Fruit fly (Drosophila melanogaster): Measurements from ENCODE around the gene CG3618.
A peak's percentile ranks its signal among the peaks of the same experiment; 100 is the strongest.

Gene CG3618

DNA sequence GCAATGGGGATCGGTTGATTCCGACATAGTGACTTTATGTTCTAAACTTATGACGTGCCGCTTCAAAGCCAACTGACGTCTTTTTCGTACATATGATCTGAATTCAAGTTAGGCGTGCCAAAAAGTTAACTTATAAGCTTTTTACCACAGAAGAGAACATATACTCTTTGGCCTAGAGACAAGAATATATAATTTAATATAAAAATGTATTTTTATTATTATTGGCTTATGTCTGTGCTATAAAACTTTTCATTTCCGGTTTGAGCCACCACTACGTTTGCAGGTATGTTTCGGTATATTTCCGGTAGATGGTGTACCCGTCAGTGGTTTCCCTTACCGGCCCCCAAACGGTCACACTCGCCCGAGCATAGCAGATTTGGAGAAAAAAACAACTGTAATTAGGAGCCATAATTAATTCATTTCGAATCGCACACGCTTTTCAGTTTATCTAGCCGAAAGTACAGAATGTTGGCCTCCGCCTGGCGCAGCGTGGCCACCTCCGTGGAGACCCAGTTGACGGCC, 17.5 kb downstream of the CG3618 start, which contains the start of the genes CG3698 and tzn (continued):
- TF ChIP-seq fd64A (GFP tag; optimal IDR thresholded peaks at IDR 0.05), result peak; percentile 85
- TF ChIP-seq D (optimal IDR thresholded peaks at IDR 0.05), result peak; percentile 16
- peak; percentile 94 for TF ChIP-seq D (GFP tag; optimal IDR thresholded peaks at IDR 0.05)
- TF ChIP-seq tgo (GFP tag; IDR thresholded peaks at IDR 0.05), result peak; percentile 92
- TF ChIP-seq CG18011 (GFP tag; optimal IDR thresholded peaks at IDR 0.05), result peak; percentile 81
- TF ChIP-seq Myb (GFP tag; optimal IDR thresholded peaks at IDR 0.05), result peak; percentile 78
- TF ChIP-seq HLHmδ (GFP tag; optimal IDR thresholded peaks at IDR 0.05), result peak; percentile 92
- TF ChIP-seq vnd (GFP tag; IDR thresholded peaks at IDR 0.05; ENCODE audit: partially characterized antibody), result no peak
- peak; percentile 86 for TF ChIP-seq Max (GFP tag; optimal IDR thresholded peaks at IDR 0.05)
- peak; percentile 88 for TF ChIP-seq Dad (GFP tag; optimal IDR thresholded peaks at IDR 0.05)
- TF ChIP-seq CG6254 (GFP tag; optimal IDR thresholded peaks at IDR 0.05), result no peak
- peak; percentile 82 for TF ChIP-seq CG8765 (GFP tag; IDR thresholded peaks at IDR 0.05)
- TF ChIP-seq hth (optimal IDR thresholded peaks at IDR 0.05), result no peak
- peak; percentile 68 for TF ChIP-seq Dip3 (GFP tag; optimal IDR thresholded peaks at IDR 0.05)
- peak; percentile 96 for TF ChIP-seq HHEX (GFP tag; optimal IDR thresholded peaks at IDR 0.05)
- TF ChIP-seq CG3163 (GFP tag; optimal IDR thresholded peaks at IDR 0.05), result peak; percentile 58
- TF ChIP-seq Hsf (GFP tag; optimal IDR thresholded peaks at IDR 0.05), result peak; percentile 89
- TF ChIP-seq CG16815 (GFP tag; optimal IDR thresholded peaks at IDR 0.05), result peak; percentile 87
- peak; percentile 70 for TF ChIP-seq CG8944 (GFP tag; optimal IDR thresholded peaks at IDR 0.05)
- TF ChIP-seq CG18476 (GFP tag; optimal IDR thresholded peaks at IDR 0.05), result peak; percentile 67
- peak; percentile 83 for TF ChIP-seq maf-S (GFP tag; optimal IDR thresholded peaks at IDR 0.05)
- peak; percentile 92 for TF ChIP-seq CG15601 (tag; optimal IDR thresholded peaks at IDR 0.05)
- TF ChIP-seq sc (optimal IDR thresholded peaks at IDR 0.05), result no peak
- TF ChIP-seq sc (GFP tag; optimal IDR thresholded peaks at IDR 0.05), result peak; percentile 95
- peak; percentile 90 for TF ChIP-seq org-1 (GFP tag; optimal IDR thresholded peaks at IDR 0.05)
- peak; percentile 95 for TF ChIP-seq CG4424 (GFP tag; optimal IDR thresholded peaks at IDR 0.05)
- TF ChIP-seq pho (GFP tag; optimal IDR thresholded peaks at IDR 0.05), result peak; percentile 77
- TF ChIP-seq CG11398 (GFP tag; optimal IDR thresholded peaks at IDR 0.05), result peak; percentile 84
- no peak for TF ChIP-seq inv (GFP tag; IDR thresholded peaks at IDR 0.05; ENCODE audit: partially characterized antibody)
- TF ChIP-seq cato (GFP tag; optimal IDR thresholded peaks at IDR 0.05; ENCODE audit: borderline replicate concordance), result peak; percentile 91
- TF ChIP-seq Chrac-16 (GFP tag; optimal IDR thresholded peaks at IDR 0.05), result peak; percentile 77
- TF ChIP-seq peb (GFP tag; IDR thresholded peaks at IDR 0.05), result peak; percentile 68
- peak; percentile 88 for TF ChIP-seq kni (GFP tag; optimal IDR thresholded peaks at IDR 0.05)
- TF ChIP-seq CG9609 (GFP tag; optimal IDR thresholded peaks at IDR 0.05), result peak; percentile 82
- peak; percentile 92 for TF ChIP-seq Awh (GFP tag; IDR thresholded peaks at IDR 0.05)
- no peak for TF ChIP-seq yki (optimal IDR thresholded peaks at IDR 0.05)
- peak; percentile 96 for TF ChIP-seq CG12659 (GFP tag; optimal IDR thresholded peaks at IDR 0.05)
- peak; percentile 62 for TF ChIP-seq CG7786 (GFP tag; optimal IDR thresholded peaks at IDR 0.05)
- TF ChIP-seq CG9932 (GFP tag; IDR thresholded peaks at IDR 0.05), result peak; percentile 86; the same call in 1 of the 2 replicates
- no peak for TF ChIP-seq CG16813 (GFP tag; IDR thresholded peaks at IDR 0.05; ENCODE audit: partially characterized antibody)
- peak; percentile 88 for TF ChIP-seq CG4707 (GFP tag; optimal IDR thresholded peaks at IDR 0.05)
- TF ChIP-seq nerfin-1 (tag; optimal IDR thresholded peaks at IDR 0.05), result peak; percentile 85
- TF ChIP-seq CG13123 (GFP tag; optimal IDR thresholded peaks at IDR 0.05), result peak; percentile 89
- TF ChIP-seq chif (GFP tag; optimal IDR thresholded peaks at IDR 0.05), result peak; percentile 79 to 87
- peak; percentile 94 for TF ChIP-seq Xbp1 (GFP tag; optimal IDR thresholded peaks at IDR 0.05)
- peak; percentile 65 for TF ChIP-seq tup (GFP tag; optimal IDR thresholded peaks at IDR 0.05)
- TF ChIP-seq Mrtf (GFP tag; IDR thresholded peaks at IDR 0.05), result peak; percentile 90
- TF ChIP-seq pzg (GFP tag; optimal IDR thresholded peaks at IDR 0.05), result peak; percentile 81
- no peak for TF ChIP-seq corto (GFP tag; optimal IDR thresholded peaks at IDR 0.05)
- peak; percentile 75 for TF ChIP-seq ro (GFP tag; IDR thresholded peaks at IDR 0.05)
- peak; percentile 52 for TF ChIP-seq jumu (GFP tag; optimal IDR thresholded peaks at IDR 0.05)

Measured in whole organism, embryonic.